Worm (Caenorhabditis elegans) whole organism, late embryonic: Measurements from ENCODE around the gene sftb-6.

Source experiments
- C08G9.2 ChIP-seq: sonication (generic microtip); optimal IDR thresholded peaks from 2 replicates; lab custom pipeline; 2016; ENCODE audit warnings: mild to moderate bottlenecking, missing genetic modification characterization, moderate library complexity, missing compliant biosample characterization
- ama-1 ChIP-seq: fragments of 150-350 bp; optimal IDR thresholded peaks from 2 replicates; lab custom pipeline; 2014
- ceh-2 ChIP-seq: sonication (generic microtip); optimal IDR thresholded peaks from 2 replicates; lab custom pipeline; 2016; ENCODE audit warnings: missing genotype, missing genetic modification characterization, missing compliant biosample characterization
- ceh-45 ChIP-seq: fragments of 200-800 bp; sonication (Bioruptor generic); IDR thresholded peaks from 2 replicates; pipeline ENCODE4 v1.3.6; 2022; ENCODE audit warnings: missing genetic modification reagents, missing genetic modification characterization, missing compliant biosample characterization
- dmd-4 ChIP-seq: sonication (generic microtip); optimal IDR thresholded peaks from 2 replicates; lab custom pipeline; 2016; ENCODE audit warnings: borderline replicate concordance, missing genetic modification characterization, missing compliant biosample characterization
- elt-2 ChIP-seq: sonication (generic microtip); optimal IDR thresholded peaks from 2 replicates; lab custom pipeline; 2016; ENCODE audit warnings: missing genetic modification reagents, missing genetic modification characterization, missing compliant biosample characterization
- ets-4 ChIP-seq: sonication (generic microtip); optimal IDR thresholded peaks from 2 replicates; lab custom pipeline; 2016; ENCODE audit warnings: missing genetic modification characterization, missing compliant biosample characterization
- lin-11 ChIP-seq: fragments of 200-800 bp; sonication (Bioruptor generic); optimal IDR thresholded peaks from 2 replicates; lab custom pipeline; 2018; ENCODE audit warnings: mild to moderate bottlenecking, missing genetic modification characterization, missing compliant biosample characterization
- nhr-11 ChIP-seq: fragments of 150-350 bp; optimal IDR thresholded peaks from 2 replicates; lab custom pipeline; 2014; ENCODE audit warnings: missing biosample characterization, missing genetic modification characterization
- pax-1 ChIP-seq: fragments of 150-350 bp; optimal IDR thresholded peaks from 2 replicates; lab custom pipeline; 2014; ENCODE audit warnings: missing biosample characterization, missing genetic modification characterization
- pha-4 ChIP-seq: fragments of 150-350 bp; optimal IDR thresholded peaks from 2 replicates; lab custom pipeline; 2018; ENCODE audit warnings: missing biosample characterization, missing genetic modification reagents, missing genetic modification characterization
- tbx-2 ChIP-seq: sonication (generic microtip); optimal IDR thresholded peaks from 2 replicates; lab custom pipeline; 2016; ENCODE audit warnings: missing genetic modification characterization, missing compliant biosample characterization

DNA sequence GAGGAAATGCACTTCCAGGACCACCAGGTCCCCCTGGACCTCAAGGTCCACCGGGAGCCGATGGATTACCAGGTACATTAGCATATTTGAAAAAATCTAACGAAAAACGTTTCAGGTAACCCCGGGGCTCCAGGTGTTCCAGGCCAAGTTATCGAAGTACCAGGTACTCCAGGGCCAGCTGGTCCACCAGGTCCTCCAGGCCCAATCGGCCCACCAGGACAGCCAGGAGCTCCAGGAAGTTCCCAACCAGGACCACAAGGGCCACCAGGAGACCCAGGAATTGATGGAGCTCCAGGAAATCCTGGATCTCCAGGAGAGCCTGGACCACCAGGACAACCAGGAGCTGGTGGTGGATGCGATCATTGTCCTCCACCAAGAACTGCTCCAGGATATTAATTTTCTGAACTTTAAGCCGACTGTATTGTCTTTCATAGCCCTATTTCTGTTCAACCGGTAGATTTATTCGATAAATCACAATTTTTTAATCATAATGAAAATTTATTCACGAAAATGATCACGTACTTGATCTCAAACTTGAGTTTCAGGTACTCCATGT, 7.2 kb downstream of the sftb-6 start:
- TF ChIP-seq dmd-4 (no peak), ama-1 (lab: Kevin White, UChicago) (no peak), C08G9.2 (tag; lab: Kevin White, UChicago) (no peak), ceh-45 (GFP tag; lab: Robert Waterston, UW) (no peak), pha-4 (no peak), tbx-2 (tag; lab: Kevin White, UChicago) (no peak), ceh-2 (no peak), lin-11 (tag; lab: Kevin White, UChicago) (no peak), elt-2 (tag; lab: Kevin White, UChicago) (no peak), nhr-11 (tag; lab: Kevin White, UChicago) (no peak), pax-1 (tag; lab: Kevin White, UChicago) (no peak), ets-4 (tag; lab: Kevin White, UChicago) (no peak)
